Fruit fly (Drosophila melanogaster) whole organism, adult: ENCODE measurements around the gene CG11444.

Source experiments
- CG1620 ChIP-seq: fragments of 200-800 bp; sonication (Bioruptor generic); optimal IDR thresholded peaks from 2 replicates; lab custom pipeline; 2016; ENCODE audit warnings: missing biosample characterization, missing genetic modification characterization
- CG7045 ChIP-seq: fragments of 200-800 bp; sonication (Bioruptor generic); optimal IDR thresholded peaks from 2 replicates; lab custom pipeline; 2017; ENCODE audit warnings: missing biosample characterization, mild to moderate bottlenecking, missing genetic modification characterization
- cnc ChIP-seq, 2 experiments: fragments of >200 bp; optimal IDR thresholded peaks; 2 replicates each; lab custom pipeline; 2017

DNA sequence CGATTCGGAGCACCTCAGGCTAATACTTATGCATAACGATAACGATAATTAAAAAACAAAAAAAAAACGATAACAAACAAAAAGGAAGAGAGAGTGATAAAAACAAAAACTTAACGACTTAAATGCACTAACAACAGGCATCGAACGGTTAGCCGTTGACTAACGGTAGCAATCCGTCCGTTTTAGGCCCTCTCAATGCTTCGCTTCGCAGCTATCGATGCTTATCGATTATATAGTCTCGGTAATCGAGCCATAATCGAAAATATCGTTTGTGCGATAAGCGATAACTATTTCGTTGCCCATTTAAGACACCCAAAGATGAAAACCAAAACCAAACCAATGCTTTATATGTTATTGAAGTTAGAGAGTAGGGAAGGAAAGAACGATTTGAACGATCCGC is 20.2 kb downstream of the CG11444 start:
- TF ChIP-seq CG7045 (GFP tag; lab: Kevin White, UChicago): no peak
- no peak for TF ChIP-seq CG1620 (GFP tag; lab: Kevin White, UChicago)
- no peak for TF ChIP-seq cnc (optimal IDR thresholded peaks at IDR 0.05; lab: Kevin White, UChicago)
